Worm (Caenorhabditis elegans) whole organism, midembryonic: ENCODE data around the gene ceh-82.

Experiments
- flt-1 ChIP-seq: fragments of 200-800 bp; sonication (Bioruptor generic); IDR thresholded peaks from 2 replicates; pipeline ENCODE4 v1.3.6; 2022; ENCODE audit warnings: missing genetic modification characterization, missing compliant biosample characterization
- med-1 ChIP-seq: sonication (generic microtip); optimal IDR thresholded peaks from 2 replicates; lab custom pipeline; 2017; ENCODE audit warnings: missing genetic modification characterization, mild to moderate bottlenecking, missing compliant biosample characterization, antibody characterized with exemption, missing genetic modification reagents; ENCODE audit not compliant: insufficient read depth

ce11 chrII:1694530-1694929 lies 37.5 kb upstream of the ceh-82 start, which contains the start of gene fbxc-26:
- TF ChIP-seq med-1 = no peak
- no peak for TF ChIP-seq flt-1 (GFP tag; lab: Robert Waterston, UW)
